Worm (Caenorhabditis elegans): Measurements from ENCODE around the gene gst-38.
A peak's percentile ranks its signal among the peaks of the same experiment; 100 is the strongest.

The gst-38 gene

DNA sequence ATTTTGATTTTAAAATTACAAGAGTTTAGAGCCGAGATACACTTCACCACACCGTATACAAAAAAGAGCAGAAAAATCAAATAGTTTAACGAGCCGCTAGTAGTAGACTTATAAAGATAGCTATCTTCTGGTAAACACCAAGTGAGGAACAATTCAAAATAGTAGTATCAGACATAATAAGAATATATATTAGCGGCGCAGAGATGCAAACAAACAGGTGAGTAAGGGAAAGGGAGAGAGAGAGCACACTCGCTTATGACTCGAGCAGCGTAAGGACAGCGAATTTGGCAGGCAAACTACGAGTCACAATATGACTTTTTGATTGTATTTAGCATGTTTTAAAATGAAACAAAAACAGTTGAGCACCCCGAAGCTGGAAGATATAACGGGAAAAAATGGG, 24.6 kb downstream of the gst-38 start:
- TF ChIP-seq F13H6.1 (tag; optimal IDR thresholded peaks at IDR 0.05) (no peak), sox-4 (tag; optimal IDR thresholded peaks at IDR 0.05) (no peak), unc-3 (GFP tag; conservative IDR thresholded peaks at IDR 0.05) (no peak), unc-3 (tag; optimal IDR thresholded peaks at IDR 0.05) (no peak), ceh-30 (tag; optimal IDR thresholded peaks at IDR 0.05) (no peak), ceh-34 (tag; optimal IDR thresholded peaks at IDR 0.05) (no peak), pha-4 (tag; optimal IDR thresholded peaks at IDR 0.05) (no peak), pax-1 (tag; optimal IDR thresholded peaks at IDR 0.05) (no peak)

DNA sequence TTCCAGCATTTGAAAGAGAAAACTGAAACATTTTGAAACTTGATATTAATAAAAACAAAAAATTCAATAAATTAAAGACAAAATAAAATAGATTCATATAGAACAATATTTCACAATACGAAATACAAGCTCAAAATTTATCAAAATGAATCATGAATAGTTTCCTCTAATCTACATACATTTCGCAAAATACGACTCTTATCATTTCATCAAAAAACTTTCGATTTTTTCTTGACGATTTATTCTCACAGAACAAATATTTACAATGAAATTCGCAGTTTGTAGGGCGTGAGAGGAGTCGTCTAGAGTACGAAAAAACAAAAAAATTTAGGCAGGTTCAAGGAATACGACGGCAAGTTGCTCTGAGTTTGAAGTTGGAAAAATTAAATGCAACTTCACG, 25.8 kb downstream of the gst-38 start:
- TF ChIP-seq odd-2 (tag; optimal IDR thresholded peaks at IDR 0.05): no peak
- TF ChIP-seq unc-42 (tag; optimal IDR thresholded peaks at IDR 0.05): no peak
- no peak for TF ChIP-seq pag-3 (tag; optimal IDR thresholded peaks at IDR 0.05; ENCODE audit: borderline replicate concordance)

DNA sequence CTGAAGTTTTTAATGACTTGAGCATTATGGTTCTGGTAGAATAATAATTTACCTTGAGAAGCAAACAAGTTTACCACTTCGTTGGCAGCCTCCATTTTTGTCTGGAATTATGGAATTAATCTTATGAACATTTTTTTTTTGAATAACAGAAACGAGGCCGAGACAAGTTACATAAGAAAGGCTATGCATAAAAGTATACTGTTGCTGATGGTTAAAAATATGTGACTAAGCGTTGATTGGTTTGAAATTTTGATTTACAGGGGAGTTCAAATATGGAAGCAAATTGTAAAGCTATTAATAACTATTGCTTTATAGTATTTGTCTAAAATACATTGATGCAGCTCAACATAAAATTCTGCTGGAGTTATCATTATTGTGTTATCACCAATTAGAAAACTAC, 27.1 kb downstream of the gst-38 start, which contains the start of gene cgt-1:
TSS of gene cgt-1 (minus strand) at position 101 of the 400 bp plus-strand sequence.
- no peak for TF ChIP-seq elt-4 (tag; optimal IDR thresholded peaks at IDR 0.05)
- no peak for TF ChIP-seq F13H6.1 (tag; optimal IDR thresholded peaks at IDR 0.05)
- no peak for TF ChIP-seq pag-3 (tag; optimal IDR thresholded peaks at IDR 0.05; ENCODE audit: borderline replicate concordance)
- no peak for TF ChIP-seq ahr-1 (tag; optimal IDR thresholded peaks at IDR 0.05)
- no peak for TF ChIP-seq lin-11 (tag; optimal IDR thresholded peaks at IDR 0.05)
- no peak for TF ChIP-seq T23F11.4 (GFP tag; optimal IDR thresholded peaks at IDR 0.05)
- no peak for TF ChIP-seq ceh-6 (GFP tag; optimal IDR thresholded peaks at IDR 0.05)
- no peak for TF ChIP-seq dmd-4 (tag; optimal IDR thresholded peaks at IDR 0.05; ENCODE audit: borderline replicate concordance)
- no peak for TF ChIP-seq unc-86 (tag; optimal IDR thresholded peaks at IDR 0.05)
- TF ChIP-seq ceh-30 (tag; optimal IDR thresholded peaks at IDR 0.05): no peak
- no peak for TF ChIP-seq ama-1 (optimal IDR thresholded peaks at IDR 0.05)
- TF ChIP-seq pqm-1 (tag; optimal IDR thresholded peaks at IDR 0.05): no peak
- TF ChIP-seq unc-3 (GFP tag; conservative IDR thresholded peaks at IDR 0.05): no peak
- TF ChIP-seq unc-3 (tag; optimal IDR thresholded peaks at IDR 0.05): no peak
- TF ChIP-seq eyg-1 (tag; optimal IDR thresholded peaks at IDR 0.05): no peak
- no peak for TF ChIP-seq ztf-16 (tag; optimal IDR thresholded peaks at IDR 0.05)
- TF ChIP-seq ets-4 (tag; optimal IDR thresholded peaks at IDR 0.05): no peak
- TF ChIP-seq pha-4 (tag; optimal IDR thresholded peaks at IDR 0.05): no peak
- TF ChIP-seq hlh-6 (tag; optimal IDR thresholded peaks at IDR 0.05): no peak
- TF ChIP-seq tbx-7 (tag; optimal IDR thresholded peaks at IDR 0.05): no peak
- TF ChIP-seq ceh-24 (tag; optimal IDR thresholded peaks at IDR 0.05): no peak

DNA sequence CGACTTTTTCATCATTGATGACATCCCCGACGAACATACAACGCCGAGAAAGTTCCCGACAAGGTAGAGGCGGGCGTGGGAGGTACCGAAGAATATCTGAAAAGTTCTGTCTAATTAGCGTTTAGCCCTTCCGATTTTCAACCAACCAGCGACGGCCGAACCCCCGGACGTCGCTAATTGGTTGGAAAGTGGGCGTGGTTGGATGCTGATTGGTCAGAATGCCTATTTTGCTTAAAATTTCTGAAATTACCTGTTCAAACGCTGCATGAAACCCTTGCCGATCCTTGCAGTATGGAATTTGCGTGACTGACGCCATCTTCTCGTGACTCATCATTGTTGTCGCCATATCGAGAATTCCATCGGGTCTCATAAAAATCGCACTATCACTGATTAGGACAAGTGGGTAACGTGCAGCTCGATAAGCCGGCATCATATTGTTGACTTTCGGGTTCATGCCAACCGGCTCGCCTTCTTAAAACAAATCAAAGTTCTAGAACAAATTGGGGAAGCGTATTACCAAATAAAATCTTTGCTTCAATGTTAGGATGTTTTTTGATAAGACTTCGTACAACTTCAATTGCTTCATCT, 28.1 kb downstream of the gst-38 start:
- TF ChIP-seq elt-2 (tag; optimal IDR thresholded peaks at IDR 0.05): peak; percentile 66
- TF ChIP-seq nfya-1 (tag; optimal IDR thresholded peaks at IDR 0.05): peak; percentile 34
- TF ChIP-seq pha-4 (tag; optimal IDR thresholded peaks at IDR 0.05): no peak
- TF ChIP-seq unc-86 (tag; optimal IDR thresholded peaks at IDR 0.05): no peak

DNA sequence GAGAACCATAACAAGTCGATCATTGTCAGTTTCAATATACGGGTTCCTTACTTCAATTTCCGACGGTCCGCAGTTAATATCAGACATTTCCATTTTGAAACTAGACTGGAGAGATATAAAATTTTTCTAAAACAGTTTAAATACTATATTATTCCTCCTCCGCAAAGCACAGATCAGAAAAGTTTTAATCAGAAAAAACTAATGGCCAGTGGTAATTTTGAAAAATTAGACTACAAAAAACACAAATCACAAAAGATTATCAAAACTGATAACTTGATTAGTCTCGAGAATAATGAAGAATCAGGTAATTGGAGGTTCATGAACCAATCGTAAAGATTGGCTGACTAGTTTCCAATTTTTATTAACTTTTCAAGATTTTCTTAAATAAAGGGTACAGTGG, 29.9 kb downstream of the gst-38 start, which contains the start of gene T06C12.9:
TSS of gene T06C12.9 (minus strand) at position 101 of the 400 bp plus-strand sequence.
- TF ChIP-seq unc-86 (tag; optimal IDR thresholded peaks at IDR 0.05) (no peak), ahr-1 (tag; optimal IDR thresholded peaks at IDR 0.05) (no peak), zip-5 (tag; optimal IDR thresholded peaks at IDR 0.05) (no peak), pha-4 (tag; optimal IDR thresholded peaks at IDR 0.05) (no peak), hlh-8 (tag; optimal IDR thresholded peaks at IDR 0.05) (no peak)

DNA sequence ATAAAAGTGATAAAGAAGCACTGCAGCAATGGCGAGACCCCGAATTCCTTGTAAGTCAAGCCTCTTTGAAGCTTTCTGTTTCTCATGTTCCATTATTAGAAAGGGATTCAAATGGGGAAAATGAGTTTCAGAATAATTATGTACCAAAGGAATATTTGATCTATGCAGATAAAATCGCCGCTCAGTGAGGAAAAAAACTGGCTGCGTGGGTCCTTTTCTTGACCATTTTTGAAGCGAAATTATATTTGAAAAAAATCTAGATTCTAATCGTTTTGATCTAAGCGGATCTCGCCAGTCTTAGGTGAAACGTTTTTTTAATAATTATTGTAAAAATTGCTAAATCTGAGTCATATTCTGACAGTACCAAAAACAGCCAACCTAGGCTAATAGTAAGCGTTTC, 31.2 kb downstream of the gst-38 start, which contains the start of gene oac-42:
TSS of gene oac-42 (minus strand) at position 101 of the 400 bp plus-strand sequence.
- TF ChIP-seq fax-1 (tag; optimal IDR thresholded peaks at IDR 0.05) (no peak), ceh-48 (tag; optimal IDR thresholded peaks at IDR 0.05) (no peak), rnt-1 (tag; optimal IDR thresholded peaks at IDR 0.05) (no peak), T23F11.4 (GFP tag; optimal IDR thresholded peaks at IDR 0.05) (no peak), pat-9 (tag; optimal IDR thresholded peaks at IDR 0.05) (no peak), ama-1 (optimal IDR thresholded peaks at IDR 0.05) (no peak), lin-11 (tag; optimal IDR thresholded peaks at IDR 0.05) (no peak), elt-2 (tag; optimal IDR thresholded peaks at IDR 0.05) (no peak), pha-2 (tag; optimal IDR thresholded peaks at IDR 0.05) (no peak), dmd-4 (tag; optimal IDR thresholded peaks at IDR 0.05; ENCODE audit: borderline replicate concordance) (no peak), ztf-16 (tag; optimal IDR thresholded peaks at IDR 0.05) (no peak), hlh-15 (tag; optimal IDR thresholded peaks at IDR 0.05) (no peak), fkh-10 (GFP tag; optimal IDR thresholded peaks at IDR 0.05) (no peak), nfya-1 (tag; optimal IDR thresholded peaks at IDR 0.05) (no peak), elt-4 (tag; optimal IDR thresholded peaks at IDR 0.05) (no peak), ceh-31 (tag; optimal IDR thresholded peaks at IDR 0.05) (no peak), npax-4 (tag; optimal IDR thresholded peaks at IDR 0.05) (no peak), hlh-13 (GFP tag; optimal IDR thresholded peaks at IDR 0.05) (no peak), mec-3 (tag; optimal IDR thresholded peaks at IDR 0.05; ENCODE audit: borderline replicate concordance) (no peak), tbx-2 (tag; optimal IDR thresholded peaks at IDR 0.05) (no peak)
